Worm (Caenorhabditis elegans) whole organism, L2 larva: ENCODE results near the gene srh-271.

Source experiments
- egl-27 ChIP-seq: sonication (generic microtip); optimal IDR thresholded peaks from 3 replicates; lab custom pipeline; 2017; ENCODE audit warnings: missing biosample characterization, missing genetic modification reagents, missing genetic modification characterization
- sem-4 ChIP-seq: fragments of 150-350 bp; optimal IDR thresholded peaks from 2 replicates; lab custom pipeline; 2014; ENCODE audit warnings: missing biosample characterization, missing genetic modification reagents, missing genetic modification characterization
- snpc-4 ChIP-seq: fragments of 150-350 bp; optimal IDR thresholded peaks from 2 replicates; lab custom pipeline; 2014; ENCODE audit warnings: missing biosample characterization, missing genetic modification characterization
- ztf-11 ChIP-seq: sonication (generic microtip); optimal IDR thresholded peaks from 2 replicates; lab custom pipeline; 2017; ENCODE audit warnings: missing biosample characterization, missing genetic modification characterization

- TF ChIP-seq snpc-4 (tag; lab: Kevin White, UChicago) (no peak), sem-4 (tag; lab: Kevin White, UChicago) (no peak), ztf-11 (tag; lab: Kevin White, UChicago) (no peak), egl-27 (tag; lab: Kevin White, UChicago) (no peak)
These were observed 41.2 kb downstream of the srh-271 start, which contains the start of gene C29G2.3 for ce11 chrV:2580598-2580997.
